Fruit fly (Drosophila melanogaster): ENCODE results near the gene Mhcl.

- peak; percentile 91 for TF ChIP-seq CrebA (GFP tag; optimal IDR thresholded peaks at IDR 0.05; ENCODE audit: borderline replicate concordance)
- peak; percentile 79 for TF ChIP-seq Dif (GFP tag; optimal IDR thresholded peaks at IDR 0.05; ENCODE audit: partially characterized antibody)
- peak; percentile 14 for TF ChIP-seq sage (GFP tag; optimal IDR thresholded peaks at IDR 0.05)
- TF ChIP-seq Rel (GFP tag; optimal IDR thresholded peaks at IDR 0.05) = peak; percentile 49
- TF ChIP-seq Rel (tag; optimal IDR thresholded peaks at IDR 0.05) = peak; percentile 93
- peak; percentile 98 for TF ChIP-seq Hr83 (GFP tag; optimal IDR thresholded peaks at IDR 0.05; ENCODE audit: poor library complexity, severe bottlenecking)
- no peak for TF ChIP-seq usp (GFP tag; optimal IDR thresholded peaks at IDR 0.05)
- TF ChIP-seq lola (GFP tag; optimal IDR thresholded peaks at IDR 0.05) = no peak
- no peak for TF ChIP-seq dl (GFP tag; optimal IDR thresholded peaks at IDR 0.05; ENCODE audit: insufficient read depth in 1 of 2, partially characterized antibody in 2 of 2)
- TF ChIP-seq Dfd (GFP tag; optimal IDR thresholded peaks at IDR 0.05) = no peak
- peak; percentile 72 for TF ChIP-seq br (GFP tag; optimal IDR thresholded peaks at IDR 0.05)
- TF ChIP-seq psq (GFP tag; optimal IDR thresholded peaks at IDR 0.05) = peak; percentile 12
- no peak for TF ChIP-seq sv (GFP tag; optimal IDR thresholded peaks at IDR 0.05)
- peak; percentile 19 to 54 for TF ChIP-seq foxo (GFP tag; optimal IDR thresholded peaks at IDR 0.05)
- peak; percentile 99 for TF ChIP-seq h (GFP tag; optimal IDR thresholded peaks at IDR 0.05)
These were observed 993 bp upstream of the Mhcl start for dm6 chr3R:16099268-16100240.

Data from whole organism, wandering third instar larva.